Fruit fly (Drosophila melanogaster) whole organism, pupa: ENCODE data around the gene CG9356.

Experiments used
- CG10348 ChIP-seq: fragments of 200-800 bp; sonication (Bioruptor generic); IDR thresholded peaks from 2 replicates; pipeline ENCODE4 v1.3.6; 2022; ENCODE audit warnings: missing biosample characterization, missing genetic modification characterization
- CG12605 ChIP-seq: fragments of 200-800 bp; sonication (Bioruptor generic); IDR thresholded peaks from 2 replicates; pipeline ENCODE4 v1.3.6; 2022; ENCODE audit warnings: missing biosample characterization, missing genetic modification characterization
- CG13204 ChIP-seq: fragments of 200-800 bp; sonication (Bioruptor generic); optimal IDR thresholded peaks from 2 replicates; lab custom pipeline; 2018; ENCODE audit warnings: missing biosample characterization, mild to moderate bottlenecking, missing genetic modification characterization, moderate library complexity
- CG14655 ChIP-seq: fragments of 200-800 bp; sonication (Bioruptor generic); optimal IDR thresholded peaks from 3 replicates; lab custom pipeline; 2017; ENCODE audit warnings: mild to moderate bottlenecking, missing biosample characterization, missing genetic modification reagents, missing genetic modification characterization
- CG17806 ChIP-seq: fragments of 200-800 bp; sonication (Bioruptor generic); optimal IDR thresholded peaks from 2 replicates; lab custom pipeline; 2018; ENCODE audit warnings: missing biosample characterization, mild to moderate bottlenecking, missing genetic modification characterization, moderate library complexity
- CG34367 ChIP-seq: fragments of 200-800 bp; sonication (Bioruptor generic); optimal IDR thresholded peaks from 2 replicates; lab custom pipeline; 2018; ENCODE audit warnings: missing biosample characterization, mild to moderate bottlenecking, missing genetic modification characterization
- CG9948 ChIP-seq: fragments of 200-800 bp; sonication (Bioruptor generic); optimal IDR thresholded peaks from 2 replicates; lab custom pipeline; 2018; ENCODE audit warnings: missing biosample characterization, mild to moderate bottlenecking, missing genetic modification characterization, moderate library complexity
- Ets98B ChIP-seq: fragments of 200-800 bp; sonication (Bioruptor generic); IDR thresholded peaks from 2 replicates; pipeline ENCODE4 v1.3.6; 2022; ENCODE audit warnings: missing biosample characterization, missing genetic modification characterization
- Pif1B ChIP-seq: fragments of 200-800 bp; sonication (Bioruptor generic); optimal IDR thresholded peaks from 3 replicates; lab custom pipeline; 2016; ENCODE audit warnings: missing biosample characterization, missing genetic modification characterization
- fd96Ca ChIP-seq: fragments of 200-800 bp; sonication (Bioruptor generic); IDR thresholded peaks from 3 replicates; pipeline ENCODE4 v1.3.6; 2022; ENCODE audit warnings: missing biosample characterization, missing genetic modification characterization
- gl ChIP-seq: fragments of 200-800 bp; sonication (Bioruptor generic); optimal IDR thresholded peaks from 2 replicates; lab custom pipeline; 2018; ENCODE audit warnings: missing biosample characterization, mild to moderate bottlenecking, missing genetic modification characterization
- rn ChIP-seq: fragments of 200-800 bp; sonication (Bioruptor generic); IDR thresholded peaks from 2 replicates; pipeline ENCODE4 v1.3.6; 2022; ENCODE audit warnings: missing biosample characterization, missing genetic modification characterization

dm6 chr3R:9434543-9435407, 30.7 kb upstream of the CG9356 start:
- TF ChIP-seq CG13204 (no peak), fd96Ca (GFP tag; lab: Robert Waterston, UW) (peak; percentile 63; the same call in 2 of the 3 replicates), rn (GFP tag; lab: Robert Waterston, UW) (peak; percentile 76), CG9948 (tag; lab: Kevin White, UChicago) (peak; percentile 51), CG17806 (peak; percentile 57), gl (tag; lab: Kevin White, UChicago) (no peak), CG12605 (GFP tag; lab: Robert Waterston, UW) (peak; percentile 49; the same call in 1 of the 2 replicates), CG34367 (tag; lab: Kevin White, UChicago) (no peak), Ets98B (peak; percentile 89), Pif1B (GFP tag; lab: Kevin White, UChicago) (no peak), CG10348 (GFP tag; lab: Robert Waterston, UW) (peak; percentile 52; the same call in 1 of the 2 replicates), CG14655 (peak; percentile 60)
